Worm (Caenorhabditis elegans) whole organism, L1 larva: ENCODE measurements around the gene scc-1.

Experiments
- C04F5.9 ChIP-seq: sonication (generic microtip); optimal IDR thresholded peaks from 2 replicates; lab custom pipeline; 2016; ENCODE audit warnings: missing genetic modification characterization, missing compliant biosample characterization
- aha-1 ChIP-seq: fragments of 150-350 bp; optimal IDR thresholded peaks from 2 replicates; lab custom pipeline; 2014; ENCODE audit warnings: missing biosample characterization, missing genetic modification characterization
- alr-1 ChIP-seq: fragments of 200-800 bp; sonication (Bioruptor generic); optimal IDR thresholded peaks from 2 replicates; lab custom pipeline; 2018; ENCODE audit warnings: borderline replicate concordance, mild to moderate bottlenecking, missing genetic modification characterization, missing compliant biosample characterization
- ama-1 ChIP-seq: fragments of 150-350 bp; optimal IDR thresholded peaks from 2 replicates; lab custom pipeline; 2014
- blmp-1 ChIP-seq: fragments of 150-350 bp; optimal IDR thresholded peaks from 2 replicates; lab custom pipeline; 2014; ENCODE audit warnings: missing biosample characterization, missing genetic modification characterization
- ceh-63 ChIP-seq: fragments of 200-800 bp; sonication (Bioruptor generic); optimal IDR thresholded peaks from 2 replicates; lab custom pipeline; 2018; ENCODE audit warnings: mild to moderate bottlenecking, missing genetic modification characterization, missing compliant biosample characterization
- ceh-8 ChIP-seq: fragments of 200-800 bp; sonication (Bioruptor generic); optimal IDR thresholded peaks from 2 replicates; lab custom pipeline; 2018; ENCODE audit warnings: mild to moderate bottlenecking, missing genetic modification characterization, moderate library complexity, missing compliant biosample characterization
- ceh-82 ChIP-seq, 3 experiments: fragments of 150-350 bp in 1 of 3; sonication (generic microtip) in 2 of 3; optimal IDR thresholded peaks; 2 replicates each; lab custom pipeline; 2014 to 2017; ENCODE audit warnings: missing biosample characterization in 3 of 3, missing genetic modification characterization in 3 of 3
- ceh-88 ChIP-seq: fragments of 200-800 bp; sonication (Bioruptor generic); IDR thresholded peaks from 2 replicates; pipeline ENCODE4 v1.3.6; 2022; ENCODE audit warnings: missing genetic modification characterization, missing compliant biosample characterization
- dsc-1 ChIP-seq: sonication (generic microtip); optimal IDR thresholded peaks from 2 replicates; lab custom pipeline; 2016; ENCODE audit warnings: mild to moderate bottlenecking, missing genetic modification characterization, missing compliant biosample characterization
- egl-13 ChIP-seq: sonication (generic microtip); optimal IDR thresholded peaks from 2 replicates; lab custom pipeline; 2016; ENCODE audit warnings: missing genotype, missing genetic modification reagents, missing genetic modification characterization, missing compliant biosample characterization
- elt-2 ChIP-seq: sonication (generic microtip); optimal IDR thresholded peaks from 2 replicates; lab custom pipeline; 2016; ENCODE audit warnings: missing genetic modification characterization, mild to moderate bottlenecking, inconsistent platforms, missing compliant biosample characterization, missing genetic modification reagents
- ets-5 ChIP-seq: fragments of 200-800 bp; sonication (Bioruptor generic); IDR thresholded peaks from 2 replicates; pipeline ENCODE4 v1.3.6; 2022; ENCODE audit warnings: missing genetic modification characterization, missing compliant biosample characterization
- fkh-8 ChIP-seq: sonication (generic microtip); optimal IDR thresholded peaks from 2 replicates; lab custom pipeline; 2016; ENCODE audit warnings: mild to moderate bottlenecking, missing genetic modification characterization, missing compliant biosample characterization
- hlh-4 ChIP-seq: sonication (generic microtip); optimal IDR thresholded peaks from 2 replicates; lab custom pipeline; 2016; ENCODE audit warnings: mild to moderate bottlenecking, missing genetic modification characterization, missing compliant biosample characterization
- isw-1 ChIP-seq: fragments of 200-800 bp; sonication (Bioruptor generic); IDR thresholded peaks from 2 replicates; pipeline ENCODE4 v1.3.6; 2022; ENCODE audit warnings: missing genetic modification characterization, missing compliant biosample characterization
- jun-1 ChIP-seq: fragments of 150-350 bp; optimal IDR thresholded peaks from 2 replicates; lab custom pipeline; 2014; ENCODE audit warnings: missing biosample characterization, missing genetic modification reagents, missing genetic modification characterization
- lin-13 ChIP-seq: fragments of 150-350 bp; optimal IDR thresholded peaks from 2 replicates; lab custom pipeline; 2014; ENCODE audit warnings: missing biosample characterization, missing genetic modification reagents, missing genetic modification characterization
- lin-15B ChIP-seq: fragments of 150-350 bp; sonication (generic microtip); optimal IDR thresholded peaks from 3 replicates; lab custom pipeline; 2014; ENCODE audit warnings: missing biosample characterization, missing genetic modification characterization
- lin-35 ChIP-seq, 2 experiments: fragments of 150-350 bp; optimal IDR thresholded peaks; 2 replicates each; lab custom pipeline; 2014; ENCODE audit warnings: missing biosample characterization in 2 of 2, missing genetic modification characterization in 2 of 2, missing genetic modification reagents in 2 of 2
- lir-3 ChIP-seq: sonication (generic microtip); optimal IDR thresholded peaks from 2 replicates; lab custom pipeline; 2016; ENCODE audit warnings: mild to moderate bottlenecking, missing genetic modification characterization, moderate library complexity, missing compliant biosample characterization; ENCODE audit not compliant: poor library complexity
- lsy-2 ChIP-seq, 2 experiments: fragments of 150-350 bp; optimal IDR thresholded peaks; 2 replicates each; lab custom pipeline; 2014; ENCODE audit warnings: missing biosample characterization in 2 of 2, missing genetic modification characterization in 2 of 2
- mab-9 ChIP-seq: fragments of 200-800 bp; sonication (Bioruptor generic); IDR thresholded peaks from 2 replicates; pipeline ENCODE4 v1.3.6; 2022; ENCODE audit warnings: missing genetic modification reagents, missing genetic modification characterization, missing compliant biosample characterization
- mdl-1 ChIP-seq, 2 experiments: fragments of 150-350 bp; optimal IDR thresholded peaks; 2 replicates each; lab custom pipeline; 2014 to 2017; ENCODE audit warnings: missing biosample characterization in 2 of 2, missing genetic modification characterization in 2 of 2, inconsistent platforms in 1 of 2
- mep-1 ChIP-seq: fragments of 150-350 bp; optimal IDR thresholded peaks from 2 replicates; lab custom pipeline; 2014; ENCODE audit warnings: missing biosample characterization, missing genetic modification characterization
- nhr-11 ChIP-seq: fragments of 150-350 bp; optimal IDR thresholded peaks from 2 replicates; lab custom pipeline; 2014; ENCODE audit warnings: missing biosample characterization, missing genetic modification characterization
- nhr-19 ChIP-seq: fragments of 200-800 bp; sonication (Bioruptor generic); conservative IDR thresholded peaks from 2 replicates; pipeline ENCODE4 v1.3.6; 2022; ENCODE audit warnings: missing genetic modification characterization, missing compliant biosample characterization
- nhr-20 ChIP-seq: sonication (generic microtip); optimal IDR thresholded peaks from 2 replicates; lab custom pipeline; 2016; ENCODE audit warnings: mild to moderate bottlenecking, missing genetic modification characterization, missing compliant biosample characterization
- nhr-28 ChIP-seq: fragments of 150-350 bp; optimal IDR thresholded peaks from 2 replicates; lab custom pipeline; 2014; ENCODE audit warnings: missing biosample characterization, missing genetic modification characterization
- nhr-47 ChIP-seq: sonication (generic microtip); optimal IDR thresholded peaks from 2 replicates; lab custom pipeline; 2016; ENCODE audit warnings: mild to moderate bottlenecking, missing genetic modification characterization, moderate library complexity, missing compliant biosample characterization
- nhr-71 ChIP-seq: sonication (generic microtip); optimal IDR thresholded peaks from 2 replicates; lab custom pipeline; 2016; ENCODE audit warnings: mild to moderate bottlenecking, missing genetic modification characterization, moderate library complexity, missing compliant biosample characterization
- nhr-90 ChIP-seq: sonication (generic microtip); optimal IDR thresholded peaks from 2 replicates; lab custom pipeline; 2016; ENCODE audit warnings: mild to moderate bottlenecking, missing genetic modification characterization, missing compliant biosample characterization; ENCODE audit not compliant: poor library complexity
- pax-3 ChIP-seq: fragments of 200-800 bp; sonication (Bioruptor generic); optimal IDR thresholded peaks from 2 replicates; lab custom pipeline; 2018; ENCODE audit warnings: mild to moderate bottlenecking, missing genetic modification characterization, moderate library complexity, missing compliant biosample characterization
- pqm-1 ChIP-seq: sonication (generic microtip); optimal IDR thresholded peaks from 3 replicates; lab custom pipeline; 2017; ENCODE audit warnings: missing biosample characterization, missing genetic modification characterization
- rnt-1 ChIP-seq: sonication (generic microtip); optimal IDR thresholded peaks from 2 replicates; lab custom pipeline; 2016; ENCODE audit warnings: mild to moderate bottlenecking, missing genetic modification characterization, moderate library complexity, missing compliant biosample characterization
- skn-1 ChIP-seq: fragments of 150-350 bp; optimal IDR thresholded peaks from 2 replicates; lab custom pipeline; 2014; ENCODE audit warnings: missing biosample characterization, missing genetic modification characterization
- snu-23 ChIP-seq: sonication (generic microtip); optimal IDR thresholded peaks from 2 replicates; lab custom pipeline; 2016; ENCODE audit warnings: missing genetic modification characterization, missing compliant biosample characterization
- sox-4 ChIP-seq: sonication (generic microtip); optimal IDR thresholded peaks from 2 replicates; lab custom pipeline; 2016; ENCODE audit warnings: missing genetic modification characterization, missing compliant biosample characterization
- tbx-2 ChIP-seq: sonication (generic microtip); optimal IDR thresholded peaks from 2 replicates; lab custom pipeline; 2016; ENCODE audit warnings: missing genetic modification characterization, missing compliant biosample characterization
- unc-30 ChIP-seq: sonication (generic microtip); optimal IDR thresholded peaks from 2 replicates; lab custom pipeline; 2017; ENCODE audit warnings: missing biosample characterization, missing genetic modification characterization
- unc-62 ChIP-seq: fragments of 150-350 bp; optimal IDR thresholded peaks from 2 replicates; lab custom pipeline; 2014; ENCODE audit warnings: missing biosample characterization, missing genetic modification reagents, missing genetic modification characterization
- unc-98 ChIP-seq: fragments of 200-800 bp; sonication (Bioruptor generic); IDR thresholded peaks from 2 replicates; pipeline ENCODE4 v1.3.6; 2022; ENCODE audit warnings: missing genetic modification characterization, missing compliant biosample characterization
- vab-15 ChIP-seq: sonication (generic microtip); optimal IDR thresholded peaks from 2 replicates; lab custom pipeline; 2017; ENCODE audit warnings: missing genotype, mild to moderate bottlenecking, missing genetic modification characterization, missing compliant biosample characterization
- xbp-1 ChIP-seq: sonication (generic microtip); optimal IDR thresholded peaks from 2 replicates; lab custom pipeline; 2016; ENCODE audit warnings: missing genetic modification characterization, missing compliant biosample characterization
- ztf-11 ChIP-seq, 2 experiments: sonication (generic microtip); optimal IDR thresholded peaks; 2 replicates each; lab custom pipeline; 2016 to 2017; ENCODE audit warnings: missing genetic modification characterization in 2 of 2, missing biosample characterization in 1 of 2, missing compliant biosample characterization in 1 of 2
- ztf-4 ChIP-seq: fragments of 150-350 bp; optimal IDR thresholded peaks from 2 replicates; lab custom pipeline; 2014; ENCODE audit warnings: missing biosample characterization, missing genetic modification characterization

scc-1 gene

ce11 chrII:4701482-4702119, 3.1 kb downstream of the scc-1 start, which contains the start of gene unc-85 (continued):
- TF ChIP-seq ceh-8 (GFP tag; lab: Kevin White, UChicago) (peak; percentile 19), sox-4 (peak; percentile 40), fkh-8 (tag; lab: Kevin White, UChicago) (peak; percentile 54), nhr-47 (peak; percentile 82), ceh-82 (tag; optimal IDR thresholded peaks at IDR 0.05; lab: Kevin White, UChicago) (peak in 2 of 3 experiments; percentile 24 to 65), egl-13 (tag; lab: Kevin White, UChicago) (peak; percentile 52), ztf-11 (tag; optimal IDR thresholded peaks at IDR 0.05; lab: Kevin White, UChicago) (peak in 1 of 2 experiments; percentile 29), nhr-19 (peak; percentile 94), lsy-2 (tag; optimal IDR thresholded peaks at IDR 0.05; lab: Kevin White, UChicago) (peak; percentile 72 to 88), blmp-1 (tag; lab: Kevin White, UChicago) (peak; percentile 20), nhr-71 (tag; lab: Kevin White, UChicago) (peak; percentile 87), nhr-20 (tag; lab: Kevin White, UChicago) (peak; percentile 73), lin-35 (GFP tag; optimal IDR thresholded peaks at IDR 0.05; lab: Kevin White, UChicago) (peak; percentile 43 to 80), xbp-1 (tag; lab: Kevin White, UChicago) (peak; percentile 61), nhr-90 (peak; percentile 77), lir-3 (tag; lab: Kevin White, UChicago) (peak; percentile 65), dsc-1 (tag; lab: Kevin White, UChicago) (peak; percentile 47), ceh-88 (peak; percentile 77), pax-3 (tag; lab: Kevin White, UChicago) (peak; percentile 36), jun-1 (tag; lab: Kevin White, UChicago) (peak; percentile 52)

ce11 chrII:4703011-4703410, 4.5 kb downstream of the scc-1 start:
- TF ChIP-seq ceh-88 (no peak), nhr-11 (tag; lab: Kevin White, UChicago) (no peak), unc-62 (no peak), ets-5 (GFP tag; lab: Robert Waterston, UW) (no peak), nhr-28 (tag; lab: Kevin White, UChicago) (no peak), unc-98 (GFP tag; lab: Robert Waterston, UW) (no peak)

ce11 chrII:4706359-4706871, 7.9 kb downstream of the scc-1 start, which contains the start of the genes F10G7.9 and tsn-1:
Gene F10G7.9, minus strand, starts transcription at chrII:4706485.
Gene tsn-1, plus strand, starts transcription at chrII:4706821.
- peak; percentile 93 to 98 for TF ChIP-seq lsy-2 (tag; optimal IDR thresholded peaks at IDR 0.05; lab: Kevin White, UChicago)
- TF ChIP-seq skn-1 (tag; lab: Kevin White, UChicago): peak; percentile 59
- peak in 1 of 2 experiments; percentile 59 for TF ChIP-seq mdl-1 (tag; optimal IDR thresholded peaks at IDR 0.05; lab: Kevin White, UChicago)
- TF ChIP-seq dsc-1 (tag; lab: Kevin White, UChicago): no peak
- TF ChIP-seq nhr-47: peak; percentile 66
- TF ChIP-seq snu-23: peak; percentile 68
- no peak for TF ChIP-seq unc-30 (tag; lab: Kevin White, UChicago)
- TF ChIP-seq elt-2: peak; percentile 37
- peak; percentile 50 for TF ChIP-seq lin-13 (GFP tag; lab: Kevin White, UChicago)
- TF ChIP-seq pqm-1 (tag; lab: Kevin White, UChicago): no peak
- TF ChIP-seq lir-3 (tag; lab: Kevin White, UChicago): no peak
- peak; percentile 61 to 86 for TF ChIP-seq lin-35 (GFP tag; optimal IDR thresholded peaks at IDR 0.05; lab: Kevin White, UChicago)
- TF ChIP-seq ama-1 (lab: Kevin White, UChicago): no peak
- TF ChIP-seq pax-3 (tag; lab: Kevin White, UChicago): no peak
- TF ChIP-seq mab-9 (GFP tag; lab: Robert Waterston, UW): no peak
- TF ChIP-seq ceh-63: no peak
- no peak for TF ChIP-seq aha-1 (tag; lab: Kevin White, UChicago)
- TF ChIP-seq C04F5.9 (tag; lab: Kevin White, UChicago): no peak
- peak; percentile 69 for TF ChIP-seq rnt-1 (tag; lab: Kevin White, UChicago)
- no peak for TF ChIP-seq vab-15 (tag; lab: Kevin White, UChicago)
- TF ChIP-seq ceh-8 (GFP tag; lab: Kevin White, UChicago): no peak
- TF ChIP-seq ceh-88: no peak
- TF ChIP-seq xbp-1 (tag; lab: Kevin White, UChicago): peak; percentile 49
- no peak for TF ChIP-seq ztf-4 (tag; lab: Kevin White, UChicago)
- no peak for TF ChIP-seq nhr-28 (tag; lab: Kevin White, UChicago)
- peak; percentile 50 for TF ChIP-seq isw-1
- peak; percentile 45 for TF ChIP-seq tbx-2 (tag; lab: Kevin White, UChicago)
- peak; percentile 46 for TF ChIP-seq lin-15B (tag; lab: Kevin White, UChicago)
- TF ChIP-seq blmp-1 (tag; lab: Kevin White, UChicago): no peak
- TF ChIP-seq alr-1 (tag; lab: Kevin White, UChicago): no peak
- TF ChIP-seq nhr-71 (tag; lab: Kevin White, UChicago): peak; percentile 71
- no peak for TF ChIP-seq ztf-11 (tag; optimal IDR thresholded peaks at IDR 0.05; lab: Kevin White, UChicago)
- TF ChIP-seq mep-1 (tag; lab: Kevin White, UChicago): no peak
- TF ChIP-seq hlh-4 (tag; lab: Kevin White, UChicago): no peak
